Worm (Caenorhabditis elegans): ENCODE results near the gene C50F7.9.

The C50F7.9 gene

ce11 chrIV:7731960-7732359, at the start of gene C50F7.9, which contains the start of gene C50F7.3:
C50F7.9 (minus strand) TSS chrIV:7732060.
C50F7.3 (plus strand) TSS chrIV:7732329.
- TF ChIP-seq tbx-37 (GFP tag; conservative IDR thresholded peaks at IDR 0.05): no peak
- TF ChIP-seq ets-7 (tag; optimal IDR thresholded peaks at IDR 0.05): no peak

- no peak for TF ChIP-seq aly-1 (tag; optimal IDR thresholded peaks at IDR 0.05)
- TF ChIP-seq pes-1 (GFP tag; IDR thresholded peaks at IDR 0.05): no peak
- TF ChIP-seq ama-1 (optimal IDR thresholded peaks at IDR 0.05): no peak
- TF ChIP-seq flt-1 (GFP tag; IDR thresholded peaks at IDR 0.05): no peak
- no peak for TF ChIP-seq hnd-1 (tag; optimal IDR thresholded peaks at IDR 0.05)
- TF ChIP-seq hmg-4 (GFP tag; optimal IDR thresholded peaks at IDR 0.05): no peak
- no peak for TF ChIP-seq hmbx-1 (tag; optimal IDR thresholded peaks at IDR 0.05)
- TF ChIP-seq ceh-36 (tag; optimal IDR thresholded peaks at IDR 0.05): no peak
- no peak for TF ChIP-seq F13C5.2 (tag; optimal IDR thresholded peaks at IDR 0.05)
- TF ChIP-seq scrt-1 (GFP tag; IDR thresholded peaks at IDR 0.05): no peak
- no peak for TF ChIP-seq tbx-11 (GFP tag; IDR thresholded peaks at IDR 0.05)
- no peak for TF ChIP-seq ceh-13 (GFP tag; optimal IDR thresholded peaks at IDR 0.05)
- TF ChIP-seq ets-7 (tag; optimal IDR thresholded peaks at IDR 0.05): no peak
- no peak for TF ChIP-seq B0310.2 (tag; optimal IDR thresholded peaks at IDR 0.05)
- TF ChIP-seq sea-1 (GFP tag; conservative IDR thresholded peaks at IDR 0.05): no peak
- TF ChIP-seq tbx-37 (GFP tag; conservative IDR thresholded peaks at IDR 0.05): no peak
- TF ChIP-seq tra-4 (tag; optimal IDR thresholded peaks at IDR 0.05): no peak
Observed at ce11 chrIV:7778865-7779264, 47.0 kb upstream of the C50F7.9 start, which contains the start of gene rpap-3. rpap-3 (minus strand) TSS chrIV:7778965.

ce11 chrIV:7775725-7776124, 43.9 kb upstream of the C50F7.9 start, which contains the start of gene swd-2.1:
swd-2.1 (plus strand) TSS chrIV:7776025.
- no peak for TF ChIP-seq ceh-36 (tag; optimal IDR thresholded peaks at IDR 0.05)
- TF ChIP-seq tbx-11 (GFP tag; IDR thresholded peaks at IDR 0.05): no peak
- no peak for TF ChIP-seq hmbx-1 (tag; optimal IDR thresholded peaks at IDR 0.05)
- TF ChIP-seq F13C5.2 (tag; optimal IDR thresholded peaks at IDR 0.05): no peak
- no peak for TF ChIP-seq tra-4 (tag; optimal IDR thresholded peaks at IDR 0.05)
- no peak for TF ChIP-seq ceh-13 (GFP tag; optimal IDR thresholded peaks at IDR 0.05)
- TF ChIP-seq aly-1 (tag; optimal IDR thresholded peaks at IDR 0.05): no peak
- no peak for TF ChIP-seq scrt-1 (GFP tag; IDR thresholded peaks at IDR 0.05)

- no peak for TF ChIP-seq pes-1 (GFP tag; IDR thresholded peaks at IDR 0.05)
- TF ChIP-seq F13C5.2 (tag; optimal IDR thresholded peaks at IDR 0.05): no peak
- TF ChIP-seq scrt-1 (GFP tag; IDR thresholded peaks at IDR 0.05): no peak
Observed at ce11 chrIV:7774206-7774605, 42.3 kb upstream of the C50F7.9 start, which contains the start of the genes hcf-1 and swd-2.2. hcf-1 (minus strand) TSS chrIV:7774275. swd-2.2 (plus strand) TSS chrIV:7774411.

- TF ChIP-seq hmg-4 (GFP tag; optimal IDR thresholded peaks at IDR 0.05) (no peak), ets-7 (tag; optimal IDR thresholded peaks at IDR 0.05) (no peak), scrt-1 (GFP tag; IDR thresholded peaks at IDR 0.05) (no peak), tbx-11 (GFP tag; IDR thresholded peaks at IDR 0.05) (no peak), ama-1 (optimal IDR thresholded peaks at IDR 0.05) (no peak), tra-4 (tag; optimal IDR thresholded peaks at IDR 0.05) (no peak), tbx-37 (GFP tag; conservative IDR thresholded peaks at IDR 0.05) (no peak), F13C5.2 (tag; optimal IDR thresholded peaks at IDR 0.05) (no peak), pes-1 (GFP tag; IDR thresholded peaks at IDR 0.05) (no peak)
Observed at ce11 chrIV:7770162-7770561, 38.3 kb upstream of the C50F7.9 start, which contains the start of gene rdl-1. rdl-1 (minus strand) TSS chrIV:7770262.

- TF ChIP-seq hmbx-1 (tag; optimal IDR thresholded peaks at IDR 0.05): no peak
- no peak for TF ChIP-seq ets-7 (tag; optimal IDR thresholded peaks at IDR 0.05)
- no peak for TF ChIP-seq hnd-1 (tag; optimal IDR thresholded peaks at IDR 0.05)
- TF ChIP-seq ceh-36 (tag; optimal IDR thresholded peaks at IDR 0.05): no peak
- no peak for TF ChIP-seq F13C5.2 (tag; optimal IDR thresholded peaks at IDR 0.05)
- no peak for TF ChIP-seq tbx-37 (GFP tag; conservative IDR thresholded peaks at IDR 0.05)
- TF ChIP-seq ama-1 (optimal IDR thresholded peaks at IDR 0.05): no peak
- no peak for TF ChIP-seq ceh-13 (GFP tag; optimal IDR thresholded peaks at IDR 0.05)
- no peak for TF ChIP-seq tbx-11 (GFP tag; IDR thresholded peaks at IDR 0.05)
Observed at ce11 chrIV:7764319-7764718, 32.5 kb upstream of the C50F7.9 start.

- TF ChIP-seq hmg-4 (GFP tag; optimal IDR thresholded peaks at IDR 0.05) (no peak), ceh-36 (tag; optimal IDR thresholded peaks at IDR 0.05) (no peak)
Observed at ce11 chrIV:7763748-7764147, 31.9 kb upstream of the C50F7.9 start, which contains the start of the genes C46A5.6 and C46A5.1. C46A5.6 (minus strand) TSS chrIV:7763848. C46A5.1 (plus strand) TSS chrIV:7763931.

ce11 chrIV:7760117-7760516, 28.3 kb upstream of the C50F7.9 start, which contains the start of gene del-7:
del-7 (plus strand) TSS chrIV:7760417.
- no peak for TF ChIP-seq ets-7 (tag; optimal IDR thresholded peaks at IDR 0.05)
- no peak for TF ChIP-seq aly-1 (tag; optimal IDR thresholded peaks at IDR 0.05)
- no peak for TF ChIP-seq flt-1 (GFP tag; IDR thresholded peaks at IDR 0.05)
- TF ChIP-seq ceh-13 (GFP tag; optimal IDR thresholded peaks at IDR 0.05): no peak
- TF ChIP-seq ceh-36 (tag; optimal IDR thresholded peaks at IDR 0.05): no peak
- no peak for TF ChIP-seq B0310.2 (tag; optimal IDR thresholded peaks at IDR 0.05)
- no peak for TF ChIP-seq tbx-37 (GFP tag; conservative IDR thresholded peaks at IDR 0.05)
- no peak for TF ChIP-seq scrt-1 (GFP tag; IDR thresholded peaks at IDR 0.05)
- no peak for TF ChIP-seq tra-4 (tag; optimal IDR thresholded peaks at IDR 0.05)
- TF ChIP-seq hmbx-1 (tag; optimal IDR thresholded peaks at IDR 0.05): no peak
- TF ChIP-seq pes-1 (GFP tag; IDR thresholded peaks at IDR 0.05): no peak
- no peak for TF ChIP-seq ama-1 (optimal IDR thresholded peaks at IDR 0.05)
- no peak for TF ChIP-seq hmg-4 (GFP tag; optimal IDR thresholded peaks at IDR 0.05)
- TF ChIP-seq tbx-11 (GFP tag; IDR thresholded peaks at IDR 0.05): no peak
- no peak for TF ChIP-seq hnd-1 (tag; optimal IDR thresholded peaks at IDR 0.05)
- no peak for TF ChIP-seq sea-1 (GFP tag; conservative IDR thresholded peaks at IDR 0.05)
- TF ChIP-seq F13C5.2 (tag; optimal IDR thresholded peaks at IDR 0.05): no peak

Data from whole organism, early embryonic.